Worm (Caenorhabditis elegans): ENCODE results near the gene csp-2.

csp-2 gene

DNA sequence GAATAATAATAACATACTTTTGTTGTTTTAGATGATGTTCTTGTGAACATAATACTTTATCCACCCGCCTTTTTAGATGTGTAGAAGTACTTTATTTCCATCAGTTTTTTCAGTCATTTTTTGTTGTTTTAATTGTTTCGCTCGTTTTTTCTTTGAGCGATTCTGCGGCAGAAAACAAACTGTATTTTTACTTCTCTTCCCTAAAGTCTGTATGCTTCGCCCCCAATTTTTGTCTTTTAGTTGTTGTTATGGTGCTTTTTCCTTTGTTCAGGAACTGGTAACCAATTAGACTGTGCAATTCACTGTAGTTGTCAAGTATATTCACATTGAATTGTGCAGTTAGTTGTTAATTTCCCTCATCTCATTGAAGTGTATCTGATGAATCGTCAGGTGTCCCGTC is 18.2 kb downstream of the csp-2 start:
- TF ChIP-seq ceh-82 (tag; optimal IDR thresholded peaks at IDR 0.05) (no peak), sma-3 (GFP tag; optimal IDR thresholded peaks at IDR 0.05) (no peak), alr-1 (tag; optimal IDR thresholded peaks at IDR 0.05) (no peak), nhr-23 (tag; optimal IDR thresholded peaks at IDR 0.05) (no peak)

DNA sequence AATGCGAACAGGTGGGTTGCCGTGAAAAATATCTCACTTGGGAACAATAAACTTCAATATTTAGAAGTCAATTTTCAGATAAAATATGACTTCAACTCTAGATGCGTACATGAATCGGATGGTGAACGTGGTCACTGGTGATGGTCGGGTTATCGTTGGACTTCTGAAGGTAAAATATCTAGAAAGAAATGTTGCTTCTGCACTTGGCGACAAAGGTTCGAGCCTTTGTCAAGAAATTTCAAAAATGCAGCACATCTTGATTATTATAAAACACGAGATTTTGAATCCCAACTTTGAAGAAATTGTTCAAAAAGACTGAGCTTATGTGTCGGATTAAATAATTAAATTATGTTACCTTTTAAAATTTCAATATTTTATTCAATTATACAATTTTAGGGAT is 18.9 kb downstream of the csp-2 start, which contains the start of gene lsm-8:
Gene lsm-8, plus strand, starts transcription at position 79 of the 400 bp plus-strand sequence.
- TF ChIP-seq unc-55 (GFP tag; optimal IDR thresholded peaks at IDR 0.05) (no peak), nhr-129 (tag; optimal IDR thresholded peaks at IDR 0.05) (no peak), mab-5 (tag; optimal IDR thresholded peaks at IDR 0.05) (no peak), aly-2 (tag; optimal IDR thresholded peaks at IDR 0.05) (no peak), egl-27 (tag; optimal IDR thresholded peaks at IDR 0.05) (no peak)

DNA sequence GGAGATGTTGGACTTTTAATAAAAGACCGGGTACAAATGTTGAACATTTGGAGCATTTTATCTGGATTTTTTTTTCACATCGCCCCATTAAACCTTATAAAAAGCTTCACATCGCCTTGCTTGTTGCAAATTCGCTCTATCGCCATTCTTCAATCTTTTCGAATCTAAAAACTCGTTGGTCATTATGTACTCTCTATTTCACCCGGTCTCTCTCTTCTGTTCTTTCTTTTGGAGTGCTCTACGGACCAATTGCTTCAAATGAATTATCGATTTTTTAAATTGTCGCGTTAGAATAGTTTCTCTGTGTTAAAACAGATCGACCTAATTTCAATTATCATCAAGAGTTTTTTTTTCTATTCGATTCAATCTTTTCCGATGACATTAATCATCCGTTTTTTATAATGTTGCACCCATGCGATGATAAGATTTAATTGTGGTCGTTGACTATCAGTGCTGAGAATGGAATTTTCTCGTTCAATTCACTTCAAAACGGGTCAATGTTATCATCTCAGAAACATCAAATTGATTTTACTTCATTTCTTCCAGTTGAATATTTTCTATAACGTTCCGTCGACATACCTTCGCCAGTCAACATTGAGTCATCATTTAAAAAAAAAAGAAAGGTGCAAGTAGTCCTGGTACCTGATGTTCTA is 19.9 kb downstream of the csp-2 start:
- no peak for TF ChIP-seq dmd-4 (tag; optimal IDR thresholded peaks at IDR 0.05)
- no peak for TF ChIP-seq gmeb-1 (tag; optimal IDR thresholded peaks at IDR 0.05)
- TF ChIP-seq nhr-6 (tag; optimal IDR thresholded peaks at IDR 0.05), result no peak
- no peak for TF ChIP-seq alr-1 (tag; optimal IDR thresholded peaks at IDR 0.05)
- TF ChIP-seq nhr-237 (tag; optimal IDR thresholded peaks at IDR 0.05), result no peak
- no peak for TF ChIP-seq lin-39 (tag; optimal IDR thresholded peaks at IDR 0.05)
- TF ChIP-seq mbf-1 (tag; optimal IDR thresholded peaks at IDR 0.05), result no peak
- no peak for TF ChIP-seq F13H6.1 (tag; optimal IDR thresholded peaks at IDR 0.05)
- TF ChIP-seq elt-1 (tag; optimal IDR thresholded peaks at IDR 0.05), result no peak
- peak; percentile 63 for TF ChIP-seq unc-55 (GFP tag; optimal IDR thresholded peaks at IDR 0.05)
- peak; percentile 75 for TF ChIP-seq fos-1 (tag; optimal IDR thresholded peaks at IDR 0.05)
- TF ChIP-seq unc-39 (tag; optimal IDR thresholded peaks at IDR 0.05), result no peak
- no peak for TF ChIP-seq nhr-129 (tag; optimal IDR thresholded peaks at IDR 0.05)
- no peak for TF ChIP-seq snpc-4 (tag; optimal IDR thresholded peaks at IDR 0.05)
- TF ChIP-seq peb-1 (tag; optimal IDR thresholded peaks at IDR 0.05), result no peak
- no peak for TF ChIP-seq nhr-77 (tag; optimal IDR thresholded peaks at IDR 0.05)
- peak; percentile 63 for TF ChIP-seq C34F6.9 (tag; optimal IDR thresholded peaks at IDR 0.05)
- no peak for TF ChIP-seq ztf-11 (tag; optimal IDR thresholded peaks at IDR 0.05)
- no peak for TF ChIP-seq nhr-21 (tag; optimal IDR thresholded peaks at IDR 0.05)
- TF ChIP-seq lin-11 (tag; optimal IDR thresholded peaks at IDR 0.05), result no peak
- no peak for TF ChIP-seq sma-9 (GFP tag; optimal IDR thresholded peaks at IDR 0.05)
- TF ChIP-seq sma-9 (tag; optimal IDR thresholded peaks at IDR 0.05), result no peak
- no peak for TF ChIP-seq ama-1 (optimal IDR thresholded peaks at IDR 0.05)
- no peak for TF ChIP-seq sem-4 (tag; optimal IDR thresholded peaks at IDR 0.05)
- TF ChIP-seq zag-1 (tag; optimal IDR thresholded peaks at IDR 0.05), result no peak
- no peak for TF ChIP-seq Y55F3AM.14 (GFP tag; optimal IDR thresholded peaks at IDR 0.05)
- peak in 1 of 2 experiments; percentile 41 for TF ChIP-seq lsy-2 (tag; optimal IDR thresholded peaks at IDR 0.05)
- TF ChIP-seq ztf-1 (GFP tag; conservative IDR thresholded peaks at IDR 0.05), result no peak

DNA sequence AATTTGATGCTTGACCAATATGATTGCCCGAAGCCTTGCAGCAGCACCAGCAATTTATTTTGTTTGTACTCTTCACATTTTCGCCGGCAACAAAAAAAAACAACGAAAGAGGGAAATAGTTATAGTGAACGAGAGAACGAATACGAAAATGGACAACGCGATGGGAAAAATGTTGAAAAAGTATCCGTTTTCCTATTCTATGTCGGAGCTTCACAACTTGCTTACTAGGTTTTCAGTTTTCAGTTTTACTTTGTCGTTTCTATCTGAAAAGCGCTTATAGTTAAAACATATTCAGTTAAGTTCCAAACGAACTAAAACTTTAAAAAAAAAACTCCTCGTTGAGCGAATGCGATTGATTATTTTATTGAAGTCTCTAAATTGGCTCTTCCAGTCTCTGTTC is 20.7 kb downstream of the csp-2 start:
- TF ChIP-seq mab-5 (tag; optimal IDR thresholded peaks at IDR 0.05) (no peak), ama-1 (optimal IDR thresholded peaks at IDR 0.05) (no peak), sem-4 (tag; optimal IDR thresholded peaks at IDR 0.05) (no peak), elt-3 (tag; optimal IDR thresholded peaks at IDR 0.05) (no peak), lin-11 (tag; optimal IDR thresholded peaks at IDR 0.05) (no peak), fos-1 (tag; optimal IDR thresholded peaks at IDR 0.05) (no peak), R02D3.7 (tag; optimal IDR thresholded peaks at IDR 0.05) (no peak), elt-1 (tag; optimal IDR thresholded peaks at IDR 0.05) (no peak), nhr-23 (tag; optimal IDR thresholded peaks at IDR 0.05) (no peak), zag-1 (tag; optimal IDR thresholded peaks at IDR 0.05) (no peak), peb-1 (tag; optimal IDR thresholded peaks at IDR 0.05) (no peak), alr-1 (tag; optimal IDR thresholded peaks at IDR 0.05) (no peak), C34F6.9 (tag; optimal IDR thresholded peaks at IDR 0.05) (no peak), nhr-10 (tag; optimal IDR thresholded peaks at IDR 0.05) (no peak), nhr-11 (tag; optimal IDR thresholded peaks at IDR 0.05) (no peak)
